Fruit fly (Drosophila melanogaster) whole organism, prepupa: ENCODE data around the gene Ser.
A peak's percentile ranks its signal among the peaks of the same experiment; 100 is the strongest.

Experiments
- Blimp-1 ChIP-seq: fragments of 200-800 bp; sonication (Bioruptor generic); optimal IDR thresholded peaks from 3 replicates; lab custom pipeline; 2017; ENCODE audit warnings: missing biosample characterization, missing genetic modification characterization, mild to moderate bottlenecking, moderate library complexity, missing genetic modification reagents
- CG10669 ChIP-seq: fragments of 200-800 bp; sonication (Bioruptor generic); optimal IDR thresholded peaks from 3 replicates; lab custom pipeline; 2018; ENCODE audit warnings: missing biosample characterization, mild to moderate bottlenecking, missing genetic modification characterization, moderate library complexity
- CG11294 ChIP-seq: fragments of 200-800 bp; sonication (Bioruptor generic); IDR thresholded peaks from 2 replicates; pipeline ENCODE4 v1.3.6; 2022; ENCODE audit warnings: missing biosample characterization, missing genetic modification characterization
- CG11762 ChIP-seq: fragments of 200-800 bp; sonication (Bioruptor generic); optimal IDR thresholded peaks from 3 replicates; lab custom pipeline; 2016; ENCODE audit warnings: missing biosample characterization, missing genetic modification characterization; ENCODE audit not compliant: insufficient read depth
- CG1621 ChIP-seq: fragments of 200-800 bp; sonication (Bioruptor generic); optimal IDR thresholded peaks from 3 replicates; lab custom pipeline; 2018; ENCODE audit warnings: missing biosample characterization, mild to moderate bottlenecking, missing genetic modification characterization
- CG16779 ChIP-seq: fragments of 200-800 bp; sonication (Bioruptor generic); optimal IDR thresholded peaks from 3 replicates; lab custom pipeline; 2017; ENCODE audit warnings: missing biosample characterization, mild to moderate bottlenecking, missing genetic modification characterization
- CG3032 ChIP-seq: fragments of 200-800 bp; optimal IDR thresholded peaks from 2 replicates; lab custom pipeline; 2019; ENCODE audit warnings: missing biosample characterization, mild to moderate bottlenecking, missing genetic modification characterization, moderate library complexity
- CG31627 ChIP-seq: fragments of 200-800 bp; sonication (Bioruptor generic); optimal IDR thresholded peaks from 3 replicates; lab custom pipeline; 2016; ENCODE audit warnings: missing biosample characterization, missing genetic modification characterization
- CG32006 ChIP-seq: fragments of 200-800 bp; sonication (Bioruptor generic); optimal IDR thresholded peaks from 3 replicates; lab custom pipeline; 2017; ENCODE audit warnings: missing biosample characterization, mild to moderate bottlenecking, missing genetic modification characterization
- CG34406 ChIP-seq: fragments of 200-800 bp; sonication (Bioruptor generic); optimal IDR thresholded peaks from 3 replicates; lab custom pipeline; 2016; ENCODE audit warnings: missing biosample characterization, missing genetic modification characterization
- CG4318 ChIP-seq: fragments of 200-800 bp; sonication (Bioruptor generic); optimal IDR thresholded peaks from 3 replicates; lab custom pipeline; 2017; ENCODE audit warnings: missing biosample characterization, mild to moderate bottlenecking, missing genetic modification characterization
- CG6163 ChIP-seq: fragments of 200-800 bp; sonication (Bioruptor generic); IDR thresholded peaks from 3 replicates; pipeline ENCODE4 v1.3.6; 2022; ENCODE audit warnings: missing biosample characterization, missing genetic modification characterization
- CG6792 ChIP-seq: fragments of 200-800 bp; sonication (Bioruptor generic); optimal IDR thresholded peaks from 3 replicates; lab custom pipeline; 2016; ENCODE audit warnings: missing biosample characterization, missing genetic modification characterization
- CG6854 ChIP-seq: fragments of 200-800 bp; sonication (Bioruptor generic); optimal IDR thresholded peaks from 2 replicates; lab custom pipeline; 2017; ENCODE audit warnings: missing biosample characterization, mild to moderate bottlenecking, missing genetic modification characterization
- CG8119 ChIP-seq: fragments of 200-800 bp; sonication (Bioruptor generic); IDR thresholded peaks from 3 replicates; pipeline ENCODE4 v1.3.6; 2022; ENCODE audit warnings: missing biosample characterization, missing genetic modification characterization
- CG8319 ChIP-seq: fragments of 200-800 bp; sonication (Bioruptor generic); optimal IDR thresholded peaks from 3 replicates; lab custom pipeline; 2016; ENCODE audit warnings: missing biosample characterization, missing genetic modification characterization
- CG8632 ChIP-seq: fragments of 200-800 bp; sonication (Bioruptor generic); optimal IDR thresholded peaks from 3 replicates; lab custom pipeline; 2016; ENCODE audit warnings: missing biosample characterization, missing genetic modification characterization
- CG9139 ChIP-seq: fragments of 200-800 bp; sonication (Bioruptor generic); optimal IDR thresholded peaks from 3 replicates; lab custom pipeline; 2017; ENCODE audit warnings: missing biosample characterization, mild to moderate bottlenecking, missing genetic modification characterization
- Eip75B ChIP-seq: fragments of 200-800 bp; sonication (Bioruptor generic); optimal IDR thresholded peaks from 3 replicates; lab custom pipeline; 2016; ENCODE audit warnings: missing biosample characterization, missing genetic modification characterization
- Eip78C ChIP-seq: fragments of 200-800 bp; sonication (Bioruptor generic); peaks from one replicate; lab custom pipeline; 2016; ENCODE audit warnings: missing biosample characterization, missing genetic modification characterization
- Gug ChIP-seq: fragments of 200-800 bp; sonication (Bioruptor generic); IDR thresholded peaks from 2 replicates; pipeline ENCODE4 v1.3.6; 2022; ENCODE audit warnings: missing biosample characterization, missing genetic modification characterization
- Hr38 ChIP-seq: sonication (Bioruptor generic); optimal IDR thresholded peaks from 2 replicates; lab custom pipeline; 2016; ENCODE audit warnings: missing biosample characterization, missing genetic modification characterization
- Hr4 ChIP-seq: fragments of 200-800 bp; sonication (Bioruptor generic); optimal IDR thresholded peaks from 3 replicates; lab custom pipeline; 2016; ENCODE audit warnings: missing biosample characterization, missing genetic modification characterization
- Lpt ChIP-seq: fragments of 200-800 bp; sonication (Bioruptor generic); optimal IDR thresholded peaks from 3 replicates; lab custom pipeline; 2016; ENCODE audit warnings: missing biosample characterization, missing genetic modification characterization
- Met ChIP-seq: fragments of 200-800 bp; sonication (Bioruptor generic); optimal IDR thresholded peaks from 3 replicates; lab custom pipeline; 2016; ENCODE audit warnings: missing biosample characterization, missing genetic modification characterization
- OdsH ChIP-seq: fragments of 200-800 bp; sonication (Bioruptor generic); optimal IDR thresholded peaks from 3 replicates; lab custom pipeline; 2016; ENCODE audit warnings: missing biosample characterization, missing genetic modification characterization
- Smox ChIP-seq: fragments of 200-800 bp; sonication (Bioruptor generic); optimal IDR thresholded peaks from 3 replicates; lab custom pipeline; 2016; ENCODE audit warnings: missing biosample characterization, missing genetic modification characterization
- Sox102F ChIP-seq: fragments of 200-800 bp; sonication (Bioruptor generic); optimal IDR thresholded peaks from 2 replicates; lab custom pipeline; 2016; ENCODE audit warnings: missing biosample characterization, mild to moderate bottlenecking, missing genetic modification characterization
- Sox14 ChIP-seq: fragments of 200-800 bp; sonication (Bioruptor generic); optimal IDR thresholded peaks from 3 replicates; lab custom pipeline; 2016; ENCODE audit warnings: missing biosample characterization, missing genetic modification characterization
- Sox15 ChIP-seq: fragments of 200-800 bp; sonication (Bioruptor generic); optimal IDR thresholded peaks from 3 replicates; lab custom pipeline; 2016; ENCODE audit warnings: missing biosample characterization, missing genetic modification characterization
- cyc ChIP-seq: fragments of 200-800 bp; sonication (Bioruptor generic); optimal IDR thresholded peaks from 3 replicates; lab custom pipeline; 2016; ENCODE audit warnings: missing biosample characterization, missing genetic modification characterization
- dac ChIP-seq: fragments of 200-800 bp; sonication (Bioruptor generic); optimal IDR thresholded peaks from 2 replicates; lab custom pipeline; 2017; ENCODE audit warnings: missing biosample characterization, mild to moderate bottlenecking, missing genetic modification characterization
- eg ChIP-seq: fragments of 200-800 bp; sonication (Bioruptor generic); IDR thresholded peaks from 3 replicates; pipeline ENCODE4 v1.3.6; 2022; ENCODE audit warnings: missing biosample characterization, missing genetic modification characterization
- esn ChIP-seq: fragments of 200-800 bp; sonication (Bioruptor generic); optimal IDR thresholded peaks from 2 replicates; lab custom pipeline; 2016; ENCODE audit warnings: missing biosample characterization, mild to moderate bottlenecking, missing genetic modification characterization, moderate library complexity
- fd59A ChIP-seq: fragments of 200-800 bp; sonication (Bioruptor generic); optimal IDR thresholded peaks from 2 replicates; lab custom pipeline; 2017; ENCODE audit warnings: missing biosample characterization, mild to moderate bottlenecking, missing genetic modification characterization, missing genetic modification reagents
- fkh ChIP-seq: fragments of 200-800 bp; sonication (Bioruptor generic); optimal IDR thresholded peaks from 3 replicates; lab custom pipeline; 2017; ENCODE audit warnings: missing biosample characterization, mild to moderate bottlenecking, missing genetic modification characterization, moderate library complexity
- lz ChIP-seq: fragments of 200-800 bp; sonication (Bioruptor generic); optimal IDR thresholded peaks from 3 replicates; lab custom pipeline; 2016; ENCODE audit warnings: missing biosample characterization, missing genetic modification characterization
- net ChIP-seq: fragments of 200-800 bp; sonication (Bioruptor generic); optimal IDR thresholded peaks from 3 replicates; lab custom pipeline; 2016; ENCODE audit warnings: missing biosample characterization, missing genetic modification characterization
- pdm3 ChIP-seq: fragments of 200-800 bp; sonication (Bioruptor generic); optimal IDR thresholded peaks from 3 replicates; lab custom pipeline; 2016; ENCODE audit warnings: missing biosample characterization, missing genetic modification characterization
- salr ChIP-seq, 2 experiments: fragments of 200-800 bp; sonication (Bioruptor generic); optimal IDR thresholded peaks; 3 replicates each; lab custom pipeline; 2016 to 2018; ENCODE audit warnings: missing biosample characterization in 2 of 2, missing genetic modification characterization in 2 of 2, mild to moderate bottlenecking in 1 of 2
- ss ChIP-seq, 2 experiments: fragments of 200-800 bp; sonication (Bioruptor generic); optimal IDR thresholded peaks; 2 replicates in 1 of 2; 3 replicates in 1 of 2; lab custom pipeline; 2017 to 2018; ENCODE audit warnings: mild to moderate bottlenecking in 2 of 2, missing biosample characterization in 2 of 2, missing genetic modification characterization in 2 of 2, moderate library complexity in 1 of 2
- svp ChIP-seq: fragments of 200-800 bp; sonication (Bioruptor generic); peaks from one replicate; lab custom pipeline; 2016; ENCODE audit warnings: missing biosample characterization, missing genetic modification characterization
- topi ChIP-seq: fragments of 200-800 bp; sonication (Bioruptor generic); optimal IDR thresholded peaks from 3 replicates; lab custom pipeline; 2016; ENCODE audit warnings: missing biosample characterization, missing genetic modification characterization

Ser gene

dm6 chr3R:27152129-27152968 lies 41.7 kb downstream of the Ser start (continued):
- TF ChIP-seq Hr4 (GFP tag; lab: Kevin White, UChicago) (peak; percentile 55), CG31627 (GFP tag; lab: Kevin White, UChicago) (peak; percentile 62), OdsH (GFP tag; lab: Kevin White, UChicago) (peak; percentile 40), ss (GFP tag; optimal IDR thresholded peaks at IDR 0.05; lab: Kevin White, UChicago) (no peak), CG6792 (GFP tag; lab: Kevin White, UChicago) (peak; percentile 57), cyc (GFP tag; lab: Kevin White, UChicago) (peak; percentile 50), fd59A (GFP tag; lab: Kevin White, UChicago) (no peak), CG32006 (GFP tag; lab: Kevin White, UChicago) (peak; percentile 55), fkh (no peak)

dm6 chr3R:27151516-27151823 lies 42.6 kb downstream of the Ser start, which contains the start of gene Men-b:
Men-b (plus strand) TSS chr3R:27151662.
- TF ChIP-seq CG9139 (GFP tag; lab: Kevin White, UChicago) (no peak), CG1621 (tag; lab: Kevin White, UChicago) (peak; percentile 100), CG34406 (no peak)

- TF ChIP-seq CG34406 (peak; percentile 16), CG8632 (GFP tag; lab: Kevin White, UChicago) (no peak), CG10669 (no peak), Sox102F (GFP tag; lab: Kevin White, UChicago) (no peak), svp (peak; percentile 84), Hr4 (GFP tag; lab: Kevin White, UChicago) (peak; percentile 54), fd59A (GFP tag; lab: Kevin White, UChicago) (no peak), CG31627 (GFP tag; lab: Kevin White, UChicago) (peak; percentile 61), CG8319 (no peak), CG11762 (GFP tag; lab: Kevin White, UChicago) (no peak), CG3032 (tag; lab: Kevin White, UChicago) (peak; percentile 37), Lpt (no peak), CG11294 (GFP tag; lab: Robert Waterston, UW) (no peak), CG9139 (GFP tag; lab: Kevin White, UChicago) (no peak), Gug (GFP tag; lab: Robert Waterston, UW) (no peak), Hr38 (GFP tag; lab: Kevin White, UChicago) (no peak), CG1621 (tag; lab: Kevin White, UChicago) (no peak), CG32006 (GFP tag; lab: Kevin White, UChicago) (peak; percentile 62), Sox15 (GFP tag; lab: Kevin White, UChicago) (peak; percentile 34), Eip75B (GFP tag; lab: Kevin White, UChicago) (peak; percentile 28), lz (GFP tag; lab: Kevin White, UChicago) (peak; percentile 58), dac (GFP tag; lab: Kevin White, UChicago) (no peak), Eip78C (peak; percentile 44), CG6163 (GFP tag; lab: Robert Waterston, UW) (no peak), CG8119 (GFP tag; lab: Robert Waterston, UW) (no peak), Met (GFP tag; lab: Kevin White, UChicago) (no peak), ss (GFP tag; optimal IDR thresholded peaks at IDR 0.05; lab: Kevin White, UChicago) (peak; percentile 41 to 46), salr (GFP tag; optimal IDR thresholded peaks at IDR 0.05; lab: Kevin White, UChicago) (peak; percentile 7), CG4318 (GFP tag; lab: Kevin White, UChicago) (peak; percentile 2), esn (GFP tag; lab: Kevin White, UChicago) (peak; percentile 24), CG6792 (GFP tag; lab: Kevin White, UChicago) (peak; percentile 28), Smox (GFP tag; lab: Kevin White, UChicago) (peak; percentile 41), pdm3 (peak; percentile 29), CG6854 (GFP tag; lab: Kevin White, UChicago) (peak; percentile 66), fkh (peak; percentile 52), net (GFP tag; lab: Kevin White, UChicago) (peak; percentile 16), topi (GFP tag; lab: Kevin White, UChicago) (peak; percentile 35), eg (GFP tag; lab: Robert Waterston, UW) (no peak), Blimp-1 (GFP tag; lab: Kevin White, UChicago) (no peak), Sox14 (GFP tag; lab: Kevin White, UChicago) (peak; percentile 34), CG16779 (tag; lab: Kevin White, UChicago) (peak; percentile 37)
Measured at dm6 chr3R:27150685-27151515, 43.2 kb downstream of the Ser start, which contains the start of gene CG6051. CG6051 (minus strand) TSS chr3R:27151069.
